Worm (Caenorhabditis elegans): Measurements from ENCODE around the gene prp-40.

DNA sequence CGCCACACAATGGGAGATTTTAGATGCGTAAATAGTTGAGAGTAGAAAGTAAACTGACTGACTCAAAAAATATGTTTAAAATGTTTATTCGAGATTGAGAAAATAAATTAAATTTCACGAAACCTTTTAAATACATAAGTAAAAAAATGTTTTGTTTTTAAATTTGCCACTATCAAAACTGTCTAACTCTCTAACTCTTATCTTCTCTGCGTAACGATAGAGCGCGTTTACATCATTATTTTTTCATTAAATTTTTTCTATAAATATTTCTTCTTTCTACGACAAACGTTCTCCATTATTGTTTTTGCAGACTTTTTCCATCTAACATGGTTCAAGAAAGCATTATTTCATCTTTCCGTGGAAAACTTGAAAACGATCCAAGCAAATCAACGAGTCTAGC is 20.9 kb downstream of the prp-40 start, which contains the start of gene eif-2Balpha:
- TF ChIP-seq hmg-4 (GFP tag; optimal IDR thresholded peaks at IDR 0.05) = no peak
- TF ChIP-seq hmbx-1 (tag; optimal IDR thresholded peaks at IDR 0.05) = no peak
- no peak for TF ChIP-seq ama-1 (optimal IDR thresholded peaks at IDR 0.05)
- TF ChIP-seq F13C5.2 (tag; optimal IDR thresholded peaks at IDR 0.05) = no peak
- no peak for TF ChIP-seq tbx-37 (GFP tag; conservative IDR thresholded peaks at IDR 0.05)
- no peak for TF ChIP-seq ceh-36 (tag; optimal IDR thresholded peaks at IDR 0.05)
- TF ChIP-seq flt-1 (GFP tag; IDR thresholded peaks at IDR 0.05) = no peak
- no peak for TF ChIP-seq ets-7 (tag; optimal IDR thresholded peaks at IDR 0.05)
- no peak for TF ChIP-seq hnd-1 (tag; optimal IDR thresholded peaks at IDR 0.05)
- no peak for TF ChIP-seq sea-1 (GFP tag; conservative IDR thresholded peaks at IDR 0.05)
- no peak for TF ChIP-seq scrt-1 (GFP tag; IDR thresholded peaks at IDR 0.05)
- no peak for TF ChIP-seq tra-4 (tag; optimal IDR thresholded peaks at IDR 0.05)
- no peak for TF ChIP-seq tbx-11 (GFP tag; IDR thresholded peaks at IDR 0.05)

Measured in whole organism, early embryonic.